Worm (Caenorhabditis elegans): Measurements from ENCODE around the gene serp-1.2.
A peak's percentile ranks its signal among the peaks of the same experiment; 100 is the strongest.

The serp-1.2 gene

DNA sequence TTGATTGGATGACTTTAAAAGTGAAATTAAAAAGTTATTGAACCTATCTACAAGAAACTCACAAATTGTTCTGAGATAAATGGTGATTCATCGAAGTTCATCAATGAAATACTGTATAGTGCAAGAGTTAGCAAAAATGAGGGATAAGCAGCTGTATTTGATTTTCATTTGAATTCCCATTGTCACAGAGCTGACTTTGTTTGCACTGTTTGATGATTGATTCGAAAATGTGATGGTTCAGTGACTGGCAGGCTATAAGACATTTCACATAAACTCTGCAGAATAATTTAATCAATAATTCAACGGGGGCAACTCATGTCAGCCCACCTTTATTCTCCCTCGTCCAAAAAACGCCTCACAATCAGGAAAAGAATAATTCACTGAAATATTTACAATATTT, 18.1 kb downstream of the serp-1.2 start, which contains the start of gene T09A12.8:
T09A12.8 (minus strand) TSS at position 101 of the 400 bp plus-strand sequence.
- TF ChIP-seq cnd-1 (tag; optimal IDR thresholded peaks at IDR 0.05) (no peak), M03D4.4 (tag; optimal IDR thresholded peaks at IDR 0.05) (no peak), elt-1 (tag; optimal IDR thresholded peaks at IDR 0.05; ENCODE audit: borderline replicate concordance, insufficient read depth) (no peak), lin-13 (tag; optimal IDR thresholded peaks at IDR 0.05) (no peak), sem-2 (GFP tag; optimal IDR thresholded peaks at IDR 0.05) (no peak), drap-1 (GFP tag; optimal IDR thresholded peaks at IDR 0.05) (no peak), nhr-2 (tag; optimal IDR thresholded peaks at IDR 0.05) (no peak), hlh-1 (tag; optimal IDR thresholded peaks at IDR 0.05) (no peak), mls-2 (tag; optimal IDR thresholded peaks at IDR 0.05) (no peak)

DNA sequence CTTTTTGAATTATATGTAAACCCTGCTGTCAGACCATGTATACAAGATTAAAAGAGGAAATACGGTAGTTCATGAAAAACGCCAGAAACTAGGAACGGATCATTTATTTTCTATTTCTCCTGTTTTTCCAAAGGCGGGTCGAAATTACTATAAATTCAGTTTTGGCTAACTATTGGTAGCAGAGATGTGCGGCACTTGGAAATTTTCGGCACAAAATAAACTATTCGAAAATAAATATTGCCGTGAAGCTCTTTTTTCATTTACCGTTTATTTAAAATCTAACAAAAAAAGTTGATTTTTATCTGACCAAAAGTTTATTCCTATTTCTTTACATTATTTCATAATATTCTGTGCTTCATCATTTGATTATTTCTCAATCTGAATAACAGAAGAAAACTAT, 18.6 kb downstream of the serp-1.2 start, which contains the start of gene T09A12.1:
T09A12.1 (plus strand) TSS at position 301 of the 400 bp plus-strand sequence.
- TF ChIP-seq tbx-8 (GFP tag; optimal IDR thresholded peaks at IDR 0.05) (no peak), blmp-1 (tag; optimal IDR thresholded peaks at IDR 0.05) (no peak), unc-39 (tag; optimal IDR thresholded peaks at IDR 0.05) (no peak), nhr-2 (tag; optimal IDR thresholded peaks at IDR 0.05) (no peak), unc-120 (tag; optimal IDR thresholded peaks at IDR 0.05; ENCODE audit: poor library complexity, severe bottlenecking) (no peak), nhr-76 (tag; optimal IDR thresholded peaks at IDR 0.05) (no peak), lin-32 (GFP tag; optimal IDR thresholded peaks at IDR 0.05) (no peak), zip-8 (tag; optimal IDR thresholded peaks at IDR 0.05) (no peak), cnd-1 (tag; optimal IDR thresholded peaks at IDR 0.05) (no peak), mls-2 (tag; optimal IDR thresholded peaks at IDR 0.05) (no peak), bed-3 (GFP tag; optimal IDR thresholded peaks at IDR 0.05) (no peak)

DNA sequence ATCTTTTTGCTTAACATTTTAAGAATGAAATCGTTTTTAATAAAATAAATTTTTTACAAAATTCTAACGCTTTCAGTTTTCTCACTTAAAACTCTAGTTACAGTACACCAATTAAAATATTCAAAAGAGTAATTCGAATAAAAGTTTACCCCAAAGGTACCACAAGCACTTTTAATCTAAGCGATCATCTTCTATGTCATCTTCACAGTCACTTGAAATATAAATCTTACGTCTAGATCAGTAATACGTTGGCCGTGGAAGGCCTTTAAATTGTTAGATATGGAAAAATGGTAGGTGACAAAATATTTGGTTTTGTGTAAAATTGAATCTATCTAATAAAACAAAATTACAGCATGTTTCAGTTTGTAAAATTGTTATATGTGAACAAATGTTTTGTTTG, 21.9 kb downstream of the serp-1.2 start:
- TF ChIP-seq lin-13 (tag; optimal IDR thresholded peaks at IDR 0.05) (no peak), zip-8 (tag; optimal IDR thresholded peaks at IDR 0.05) (no peak), bed-3 (GFP tag; optimal IDR thresholded peaks at IDR 0.05) (no peak), nhr-28 (tag; optimal IDR thresholded peaks at IDR 0.05) (no peak), elt-1 (tag; optimal IDR thresholded peaks at IDR 0.05; ENCODE audit: borderline replicate concordance, insufficient read depth) (peak; percentile 67), nhr-2 (tag; optimal IDR thresholded peaks at IDR 0.05) (no peak), mab-5 (tag; optimal IDR thresholded peaks at IDR 0.05) (no peak)

DNA sequence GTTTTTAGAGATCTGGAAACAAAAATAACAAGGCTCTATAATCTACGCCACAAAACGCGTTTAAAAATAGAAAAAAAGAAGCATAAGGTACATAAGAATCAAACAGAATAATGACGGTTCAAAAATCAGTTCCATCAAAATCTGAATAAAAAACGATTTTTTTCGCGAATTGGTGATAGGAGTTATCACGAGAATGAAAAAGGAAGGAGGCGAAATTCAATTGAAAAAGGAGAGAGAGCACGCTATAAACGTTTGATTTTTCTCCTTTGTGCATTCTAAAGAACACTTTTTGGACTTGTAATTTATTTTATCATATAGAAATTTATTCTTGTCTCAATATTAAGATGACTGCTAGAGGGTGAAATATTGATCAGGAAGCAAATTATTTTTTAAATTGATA, 25.9 kb downstream of the serp-1.2 start:
- TF ChIP-seq nhr-237 (tag; optimal IDR thresholded peaks at IDR 0.05) (no peak), nhr-12 (tag; optimal IDR thresholded peaks at IDR 0.05) (no peak), elt-3 (tag; optimal IDR thresholded peaks at IDR 0.05) (no peak)

DNA sequence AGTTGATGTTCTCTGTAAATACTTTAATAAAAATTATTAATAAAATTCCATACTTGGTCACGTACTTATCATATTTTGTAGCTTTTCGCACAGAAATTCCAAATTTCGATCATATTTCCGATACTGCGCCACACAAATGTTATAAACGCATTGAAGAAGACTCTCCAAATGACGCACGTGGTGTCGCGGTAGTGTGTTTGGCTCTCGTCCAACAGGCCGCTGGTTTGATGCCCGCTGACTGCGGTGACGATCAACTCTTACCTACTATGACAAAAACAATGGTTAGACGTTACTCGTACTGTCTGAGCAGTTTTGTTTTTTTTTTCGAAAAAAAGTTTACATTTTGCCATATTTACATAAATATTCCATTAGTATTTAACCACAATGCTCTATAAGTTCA, 27.4 kb downstream of the serp-1.2 start:
- TF ChIP-seq nhr-2 (tag; optimal IDR thresholded peaks at IDR 0.05) (no peak), ceh-43 (GFP tag; optimal IDR thresholded peaks at IDR 0.05) (peak; percentile 95), elt-1 (tag; optimal IDR thresholded peaks at IDR 0.05; ENCODE audit: borderline replicate concordance, insufficient read depth) (peak; percentile 66), zip-8 (tag; optimal IDR thresholded peaks at IDR 0.05) (no peak), nhr-12 (tag; optimal IDR thresholded peaks at IDR 0.05) (peak; percentile 5), nhr-28 (tag; optimal IDR thresholded peaks at IDR 0.05) (peak; percentile 80), M03D4.4 (tag; optimal IDR thresholded peaks at IDR 0.05) (peak; percentile 97), flh-1 (GFP tag; optimal IDR thresholded peaks at IDR 0.05) (peak; percentile 92), ceh-39 (tag; optimal IDR thresholded peaks at IDR 0.05) (no peak), blmp-1 (tag; optimal IDR thresholded peaks at IDR 0.05) (peak; percentile 5), lsy-2 (tag; optimal IDR thresholded peaks at IDR 0.05) (peak; percentile 47), sem-2 (GFP tag; optimal IDR thresholded peaks at IDR 0.05) (peak; percentile 95), ztf-11 (tag; optimal IDR thresholded peaks at IDR 0.05) (peak; percentile 15), lin-13 (tag; optimal IDR thresholded peaks at IDR 0.05) (peak; percentile 30), ces-1 (GFP tag; optimal IDR thresholded peaks at IDR 0.05) (peak; percentile 2), unc-39 (tag; optimal IDR thresholded peaks at IDR 0.05) (peak; percentile 68), bed-3 (GFP tag; optimal IDR thresholded peaks at IDR 0.05) (peak; percentile 94), nhr-237 (tag; optimal IDR thresholded peaks at IDR 0.05) (peak; percentile 23), elt-3 (tag; optimal IDR thresholded peaks at IDR 0.05) (peak; percentile 77), drap-1 (GFP tag; optimal IDR thresholded peaks at IDR 0.05) (peak; percentile 98), pha-4 (tag; optimal IDR thresholded peaks at IDR 0.05) (peak; percentile 86), cnd-1 (tag; optimal IDR thresholded peaks at IDR 0.05) (peak; percentile 97), mls-2 (tag; optimal IDR thresholded peaks at IDR 0.05) (peak; percentile 98), mab-5 (tag; optimal IDR thresholded peaks at IDR 0.05) (no peak), lin-32 (GFP tag; optimal IDR thresholded peaks at IDR 0.05) (peak; percentile 97), snpc-4 (tag; optimal IDR thresholded peaks at IDR 0.05) (no peak), unc-62 (GFP tag; optimal IDR thresholded peaks at IDR 0.05) (peak; percentile 64), ham-2 (GFP tag; optimal IDR thresholded peaks at IDR 0.05) (peak; percentile 89), nhr-76 (tag; optimal IDR thresholded peaks at IDR 0.05) (peak; percentile 49), sptf-1 (tag; optimal IDR thresholded peaks at IDR 0.05) (peak; percentile 98), ceh-83 (GFP tag; optimal IDR thresholded peaks at IDR 0.05) (peak; percentile 99), mep-1 (tag; optimal IDR thresholded peaks at IDR 0.05) (peak; percentile 73), unc-120 (tag; optimal IDR thresholded peaks at IDR 0.05; ENCODE audit: poor library complexity, severe bottlenecking) (peak; percentile 97), hlh-1 (tag; optimal IDR thresholded peaks at IDR 0.05) (peak; percentile 45), tbx-8 (GFP tag; optimal IDR thresholded peaks at IDR 0.05) (peak; percentile 92)
